Worm (Caenorhabditis elegans) whole organism, L4 larva: ENCODE measurements around the gene srh-42.
"Not testable (repeated sequence)": the region's sequence is repeated elsewhere in the genome, so short reads cannot be mapped to it uniquely, and the experiment has no call there.

ENCODE experiments used
- ama-1 ChIP-seq: fragments of 150-350 bp; optimal IDR thresholded peaks from 2 replicates; lab custom pipeline; 2014; ENCODE audit warnings: inconsistent platforms, mixed read lengths
- dve-1 ChIP-seq: sonication (generic microtip); optimal IDR thresholded peaks from 2 replicates; lab custom pipeline; 2017; ENCODE audit warnings: antibody characterized with exemption, mild to moderate bottlenecking, missing genetic modification characterization, missing compliant biosample characterization; ENCODE audit not compliant: insufficient read depth
- gei-8 ChIP-seq: fragments of 200-800 bp; sonication (Bioruptor generic); optimal IDR thresholded peaks from 2 replicates; lab custom pipeline; 2018; ENCODE audit warnings: mild to moderate bottlenecking, missing genetic modification characterization, missing compliant biosample characterization
- mep-1 ChIP-seq: fragments of 150-350 bp; sonication (generic microtip); optimal IDR thresholded peaks from 3 replicates; lab custom pipeline; 2014; ENCODE audit warnings: missing biosample characterization, missing genetic modification characterization
- nhr-76 ChIP-seq: fragments of 150-350 bp; optimal IDR thresholded peaks from 2 replicates; lab custom pipeline; 2014; ENCODE audit warnings: missing biosample characterization, missing genetic modification characterization
- nhr-77 ChIP-seq: fragments of 150-350 bp; optimal IDR thresholded peaks from 2 replicates; lab custom pipeline; 2014; ENCODE audit warnings: missing biosample characterization, missing genetic modification characterization
- snpc-4 ChIP-seq: fragments of 150-350 bp; optimal IDR thresholded peaks from 2 replicates; lab custom pipeline; 2014; ENCODE audit warnings: missing biosample characterization, missing genetic modification characterization

- not testable (repeated sequence) for TF ChIP-seq snpc-4; ama-1; dve-1 (tag; lab: Kevin White, UChicago); mep-1 (tag; lab: Kevin White, UChicago); nhr-77; gei-8 (GFP tag; lab: Kevin White, UChicago); nhr-76
These were observed 8.2 kb upstream of the srh-42 start, which contains the start of gene Y54G11A.7 for ce11 chrII:14297050-14297449.
